Worm (Caenorhabditis elegans) whole organism, L4 larva: ENCODE data around the gene F49C12.3.

Experiments
- D1046.2 ChIP-seq: fragments of 200-800 bp; sonication (Bioruptor generic); IDR thresholded peaks from 2 replicates; pipeline ENCODE4 v1.3.6; 2022; ENCODE audit warnings: missing genetic modification characterization, missing compliant biosample characterization
- F26F4.8 ChIP-seq: fragments of 200-800 bp; sonication (Bioruptor generic); conservative IDR thresholded peaks from 2 replicates; pipeline ENCODE4 v1.3.6; 2022; ENCODE audit warnings: missing genetic modification characterization, missing compliant biosample characterization
- T26A8.4 ChIP-seq: fragments of 200-800 bp; sonication (Bioruptor generic); IDR thresholded peaks from 2 replicates; pipeline ENCODE4 v1.3.6; 2022; ENCODE audit warnings: missing genetic modification characterization, missing compliant biosample characterization
- Y48G9A.11 ChIP-seq: fragments of 200-800 bp; sonication (Bioruptor generic); IDR thresholded peaks from 2 replicates; pipeline ENCODE4 v1.3.6; 2022; ENCODE audit warnings: missing genetic modification reagents, missing genetic modification characterization, missing compliant biosample characterization
- Y75B8A.6 ChIP-seq: fragments of 200-800 bp; sonication (Bioruptor generic); IDR thresholded peaks from 2 replicates; pipeline ENCODE4 v1.3.6; 2022; ENCODE audit warnings: missing genetic modification reagents, missing genetic modification characterization, missing compliant biosample characterization
- ZK337.2 ChIP-seq: fragments of 200-800 bp; sonication (Bioruptor generic); IDR thresholded peaks from 2 replicates; pipeline ENCODE4 v1.3.6; 2022; ENCODE audit warnings: missing genetic modification reagents, missing genetic modification characterization, missing compliant biosample characterization
- ama-1 ChIP-seq: fragments of 150-350 bp; optimal IDR thresholded peaks from 2 replicates; lab custom pipeline; 2014; ENCODE audit warnings: inconsistent platforms, mixed read lengths
- attf-4 ChIP-seq: sonication (generic microtip); optimal IDR thresholded peaks from 3 replicates; lab custom pipeline; 2017; ENCODE audit warnings: missing biosample characterization, missing genetic modification characterization
- daf-16 ChIP-seq, 3 experiments: sonication (generic microtip); optimal IDR thresholded peaks; 2 replicates each; lab custom pipeline; 2016 to 2017; ENCODE audit warnings: missing genetic modification characterization in 3 of 3, missing genetic modification reagents in 3 of 3, mild to moderate bottlenecking in 2 of 3, missing compliant biosample characterization in 2 of 3, missing biosample characterization in 1 of 3, moderate library complexity in 1 of 3
- dmd-9 ChIP-seq: fragments of 200-800 bp; sonication (Bioruptor generic); IDR thresholded peaks from 2 replicates; pipeline ENCODE4 v1.3.6; 2022; ENCODE audit warnings: missing genetic modification reagents, missing genetic modification characterization, missing compliant biosample characterization
- duxl-1 ChIP-seq: sonication (generic microtip); optimal IDR thresholded peaks from 2 replicates; lab custom pipeline; 2016; ENCODE audit warnings: mild to moderate bottlenecking, missing genetic modification characterization, moderate library complexity, missing compliant biosample characterization; ENCODE audit not compliant: poor library complexity
- egl-43 ChIP-seq: fragments of 200-800 bp; sonication (Bioruptor generic); IDR thresholded peaks from 2 replicates; pipeline ENCODE4 v1.3.6; 2022; ENCODE audit warnings: missing genetic modification reagents, missing genetic modification characterization, missing compliant biosample characterization
- fkh-10 ChIP-seq: fragments of 150-350 bp; optimal IDR thresholded peaks from 2 replicates; lab custom pipeline; 2014; ENCODE audit warnings: missing biosample characterization, missing genetic modification reagents, missing genetic modification characterization
- fos-1 ChIP-seq: fragments of 150-350 bp; optimal IDR thresholded peaks from 2 replicates; lab custom pipeline; 2014; ENCODE audit warnings: missing biosample characterization, missing genetic modification characterization
- hlh-11 ChIP-seq: fragments of 200-800 bp; sonication (Bioruptor generic); optimal IDR thresholded peaks from 2 replicates; lab custom pipeline; 2018; ENCODE audit warnings: mild to moderate bottlenecking, missing genetic modification characterization, missing compliant biosample characterization
- hlh-30 ChIP-seq: sonication (generic microtip); optimal IDR thresholded peaks from 2 replicates; lab custom pipeline; 2017; ENCODE audit warnings: antibody characterized with exemption, mild to moderate bottlenecking, missing genetic modification characterization, missing compliant biosample characterization; ENCODE audit not compliant: insufficient read depth
- hmg-1.1 ChIP-seq: fragments of 200-800 bp; sonication (Bioruptor generic); IDR thresholded peaks from 2 replicates; pipeline ENCODE4 v1.3.6; 2022; ENCODE audit warnings: missing genetic modification reagents, missing genetic modification characterization, missing compliant biosample characterization
- lim-7 ChIP-seq: fragments of 200-800 bp; sonication (Bioruptor generic); IDR thresholded peaks from 2 replicates; pipeline ENCODE4 v1.3.6; 2022; ENCODE audit warnings: missing genetic modification characterization, missing compliant biosample characterization
- lin-13 ChIP-seq: fragments of 150-350 bp; optimal IDR thresholded peaks from 2 replicates; lab custom pipeline; 2014; ENCODE audit warnings: missing biosample characterization, missing genetic modification reagents, missing genetic modification characterization
- lin-38 ChIP-seq: fragments of 200-800 bp; sonication (Bioruptor generic); IDR thresholded peaks from 2 replicates; pipeline ENCODE4 v1.3.6; 2022; ENCODE audit warnings: missing genetic modification reagents, missing genetic modification characterization, missing compliant biosample characterization
- lsy-2 ChIP-seq, 2 experiments: fragments of 150-350 bp in 1 of 2; sonication (generic microtip) in 1 of 2; optimal IDR thresholded peaks; 2 replicates each; lab custom pipeline; 2014 to 2017; ENCODE audit warnings: missing biosample characterization in 2 of 2, missing genetic modification characterization in 2 of 2
- mep-1 ChIP-seq: fragments of 150-350 bp; sonication (generic microtip); optimal IDR thresholded peaks from 3 replicates; lab custom pipeline; 2014; ENCODE audit warnings: missing biosample characterization, missing genetic modification characterization
- mes-2 ChIP-seq: sonication (generic microtip); optimal IDR thresholded peaks from 2 replicates; lab custom pipeline; 2016; ENCODE audit warnings: missing genotype, mild to moderate bottlenecking, missing genetic modification characterization, missing compliant biosample characterization; ENCODE audit not compliant: poor library complexity, severe bottlenecking
- nhr-25 ChIP-seq: sonication (generic microtip); optimal IDR thresholded peaks from 2 replicates; lab custom pipeline; 2017; ENCODE audit warnings: missing genetic modification characterization, mild to moderate bottlenecking, missing compliant biosample characterization, antibody characterized with exemption, moderate library complexity, borderline replicate concordance; ENCODE audit not compliant: insufficient read depth
- nhr-77 ChIP-seq: fragments of 150-350 bp; optimal IDR thresholded peaks from 2 replicates; lab custom pipeline; 2014; ENCODE audit warnings: missing biosample characterization, missing genetic modification characterization
- pha-4 ChIP-seq, 2 experiments: fragments of 150-350 bp in 1 of 2; fragments of 200-800 bp in 1 of 2; sonication (Bioruptor generic) in 1 of 2; IDR thresholded peaks in 1 of 2; optimal IDR thresholded peaks in 1 of 2; 2 replicates each; pipeline versions ENCODE4 v1.3.6 to Lab custom; 2014 to 2022; ENCODE audit warnings: missing genetic modification characterization in 2 of 2, missing genetic modification reagents in 2 of 2, missing biosample characterization in 1 of 2, missing compliant biosample characterization in 1 of 2
- php-3 ChIP-seq: fragments of 200-800 bp; sonication (Bioruptor generic); IDR thresholded peaks from 2 replicates; pipeline ENCODE4 v1.3.6; 2022; ENCODE audit warnings: missing genetic modification reagents, missing genetic modification characterization, missing compliant biosample characterization
- rbr-2 ChIP-seq: sonication (generic microtip); optimal IDR thresholded peaks from 2 replicates; lab custom pipeline; 2016; ENCODE audit warnings: missing genotype, missing genetic modification characterization, missing compliant biosample characterization
- sdz-12 ChIP-seq: fragments of 200-800 bp; sonication (Bioruptor generic); optimal IDR thresholded peaks from 2 replicates; lab custom pipeline; 2018; ENCODE audit warnings: mild to moderate bottlenecking, missing genetic modification characterization, missing compliant biosample characterization
- set-16 ChIP-seq: fragments of 200-800 bp; sonication (Bioruptor generic); IDR thresholded peaks from 2 replicates; pipeline ENCODE4 v1.3.6; 2022; ENCODE audit warnings: missing genetic modification reagents, missing genetic modification characterization, missing compliant biosample characterization
- tra-1 ChIP-seq: fragments of 200-800 bp; sonication (Bioruptor generic); IDR thresholded peaks from 2 replicates; pipeline ENCODE4 v1.3.6; 2022; ENCODE audit warnings: missing genetic modification reagents, missing genetic modification characterization, missing compliant biosample characterization
- unc-39 ChIP-seq: sonication (generic microtip); optimal IDR thresholded peaks from 2 replicates; lab custom pipeline; 2017; ENCODE audit warnings: missing biosample characterization, missing genetic modification characterization
- unc-62 ChIP-seq, 3 experiments: fragments of 150-350 bp in 1 of 3; sonication (generic microtip); optimal IDR thresholded peaks in 2 of 3; peaks in 1 of 3; 1 replicate in 1 of 3; 2 replicates in 2 of 3; lab custom pipeline; 2014 to 2017; ENCODE audit warnings: missing biosample characterization in 3 of 3, missing genetic modification characterization in 3 of 3, missing genetic modification reagents in 3 of 3, missing genotype in 1 of 3
- zag-1 ChIP-seq: fragments of 150-350 bp; optimal IDR thresholded peaks from 2 replicates; lab custom pipeline; 2014; ENCODE audit warnings: missing biosample characterization, missing genetic modification characterization

The F49C12.3 gene

ce11 chrIV:9341591-9341990 is 41.4 kb downstream of the F49C12.3 start, which contains the start of gene vps-26 (continued):
- no peak for TF ChIP-seq sdz-12
- TF ChIP-seq duxl-1 (tag; lab: Kevin White, UChicago), result no peak
- TF ChIP-seq egl-43 (GFP tag; lab: Robert Waterston, UW), result no peak
- TF ChIP-seq F26F4.8 (GFP tag; lab: Robert Waterston, UW), result no peak
- TF ChIP-seq tra-1, result no peak
- no peak for TF ChIP-seq fos-1 (tag; lab: Kevin White, UChicago)
- TF ChIP-seq fkh-10 (GFP tag; lab: Kevin White, UChicago), result no peak
- TF ChIP-seq pha-4 (GFP tag; IDR thresholded peaks at IDR 0.05; lab: Robert Waterston, UW), result no peak
- TF ChIP-seq pha-4 (tag; optimal IDR thresholded peaks at IDR 0.05; lab: Kevin White, UChicago), result no peak
- no peak for TF ChIP-seq T26A8.4 (GFP tag; lab: Robert Waterston, UW)
- TF ChIP-seq hlh-30 (tag; lab: Kevin White, UChicago), result peak; percentile 22
- peak; percentile 26 for TF ChIP-seq ama-1 (lab: Kevin White, UChicago)
- TF ChIP-seq unc-62 (GFP tag; optimal IDR thresholded peaks at IDR 0.05 in 1 of 2; lab: Kevin White, UChicago), result peak in 1 of 2 experiments; percentile 23
- no peak for TF ChIP-seq unc-62 (tag; optimal IDR thresholded peaks at IDR 0.05; lab: Kevin White, UChicago)
- TF ChIP-seq D1046.2, result no peak
- TF ChIP-seq ZK337.2 (GFP tag; lab: Robert Waterston, UW), result no peak
- no peak for TF ChIP-seq Y75B8A.6 (GFP tag; lab: Robert Waterston, UW)
- TF ChIP-seq mes-2 (tag; lab: Kevin White, UChicago), result peak; percentile 26
- TF ChIP-seq rbr-2 (tag; lab: Kevin White, UChicago), result no peak
- TF ChIP-seq daf-16 (GFP tag; optimal IDR thresholded peaks at IDR 0.05; lab: Kevin White, UChicago), result no peak
- TF ChIP-seq daf-16 (tag; optimal IDR thresholded peaks at IDR 0.05; lab: Kevin White, UChicago), result peak; percentile 81
- TF ChIP-seq lsy-2 (tag; optimal IDR thresholded peaks at IDR 0.05; lab: Kevin White, UChicago), result peak in 1 of 2 experiments; percentile 54
- TF ChIP-seq zag-1 (tag; lab: Kevin White, UChicago), result no peak
- TF ChIP-seq mep-1, result peak; percentile 14
- TF ChIP-seq nhr-25 (tag; lab: Kevin White, UChicago), result no peak
- TF ChIP-seq set-16, result no peak
- TF ChIP-seq dmd-9 (GFP tag; lab: Robert Waterston, UW), result no peak
- TF ChIP-seq lim-7 (GFP tag; lab: Robert Waterston, UW), result no peak
- TF ChIP-seq unc-39 (tag; lab: Kevin White, UChicago), result no peak
- TF ChIP-seq, all 104 proteins: peak for 11

- TF ChIP-seq Y48G9A.11 (GFP tag; lab: Robert Waterston, UW) (peak; percentile 18; the same call in 1 of the 2 replicates), hmg-1.1 (no peak), php-3 (GFP tag; lab: Robert Waterston, UW) (no peak), mep-1 (peak; percentile 6), hlh-11 (tag; lab: Kevin White, UChicago) (no peak), nhr-77 (peak; percentile 31), mes-2 (tag; lab: Kevin White, UChicago) (peak; percentile 10), lin-38 (peak; percentile 38), fos-1 (tag; lab: Kevin White, UChicago) (no peak), daf-16 (GFP tag; optimal IDR thresholded peaks at IDR 0.05; lab: Kevin White, UChicago) (no peak), daf-16 (tag; optimal IDR thresholded peaks at IDR 0.05; lab: Kevin White, UChicago) (peak; percentile 90), lin-13 (no peak), zag-1 (tag; lab: Kevin White, UChicago) (no peak), attf-4 (no peak), tra-1 (no peak)
Measured at ce11 chrIV:9343102-9343599, 42.9 kb downstream of the F49C12.3 start, which contains the start of gene pigc-1. TSS of gene pigc-1 (minus strand) at chrIV:9343152.
